Fruit fly (Drosophila melanogaster): ENCODE results near the gene CG15537.
A peak's percentile ranks its signal among the peaks of the same experiment; 100 is the strongest.

The CG15537 gene

DNA sequence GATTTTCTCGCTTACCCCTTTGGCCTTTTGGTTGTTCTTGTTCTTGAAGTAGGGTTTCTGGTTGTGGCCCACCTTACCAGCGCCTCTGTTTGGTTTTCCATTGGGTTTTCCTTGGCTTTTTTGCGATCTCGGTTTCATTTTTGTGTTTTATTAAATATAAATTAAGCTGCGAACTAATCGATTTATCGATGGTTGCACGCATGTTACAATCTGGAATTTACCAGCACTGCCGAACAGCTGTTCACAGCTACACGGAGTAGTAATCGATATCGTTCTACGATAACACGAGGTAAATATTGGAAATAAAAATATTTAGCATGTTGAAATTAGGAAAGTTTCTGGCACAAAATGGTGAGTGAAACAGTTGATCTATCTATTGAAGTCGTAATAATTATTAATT is 19.7 kb downstream of the CG15537 start, which contains the start of the genes CG15535 and mRpS18C:
Gene CG15535, minus strand, starts transcription at position 235 of the 400 bp plus-strand sequence.
Gene mRpS18C, plus strand, starts transcription at position 280 of the 400 bp plus-strand sequence.
- no peak for TF ChIP-seq CG8478 (optimal IDR thresholded peaks at IDR 0.05)
- peak in 1 of 2 experiments; percentile 42 for TF ChIP-seq CTCF (optimal IDR thresholded peaks at IDR 0.05)

DNA sequence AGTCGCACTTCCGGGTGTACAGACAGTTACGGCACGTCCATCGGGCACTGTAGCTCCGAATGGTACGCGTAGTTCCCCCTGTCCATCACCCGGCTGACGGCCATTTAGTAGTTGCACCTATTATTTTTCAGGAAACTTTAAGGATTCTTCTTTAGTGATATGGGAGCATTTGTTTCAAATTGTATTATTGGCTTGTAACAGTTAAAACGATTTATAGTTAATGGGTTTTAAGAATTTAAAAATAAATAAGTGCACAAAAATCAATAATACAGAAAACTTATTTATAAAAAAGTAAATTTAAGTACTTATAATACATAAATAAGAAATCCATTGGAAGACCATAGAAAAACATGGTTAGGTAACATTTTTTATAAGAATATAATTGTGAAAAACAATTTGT is 20.5 kb downstream of the CG15537 start, which contains the start of the genes CG2217 and CG42740:
Gene CG2217, minus strand, starts transcription at position 101 of the 400 bp plus-strand sequence.
Gene CG42740, minus strand, starts transcription at position 101 of the 400 bp plus-strand sequence.
- no peak for TF ChIP-seq CTCF (optimal IDR thresholded peaks at IDR 0.05)
- TF ChIP-seq CG8478 (optimal IDR thresholded peaks at IDR 0.05): no peak

DNA sequence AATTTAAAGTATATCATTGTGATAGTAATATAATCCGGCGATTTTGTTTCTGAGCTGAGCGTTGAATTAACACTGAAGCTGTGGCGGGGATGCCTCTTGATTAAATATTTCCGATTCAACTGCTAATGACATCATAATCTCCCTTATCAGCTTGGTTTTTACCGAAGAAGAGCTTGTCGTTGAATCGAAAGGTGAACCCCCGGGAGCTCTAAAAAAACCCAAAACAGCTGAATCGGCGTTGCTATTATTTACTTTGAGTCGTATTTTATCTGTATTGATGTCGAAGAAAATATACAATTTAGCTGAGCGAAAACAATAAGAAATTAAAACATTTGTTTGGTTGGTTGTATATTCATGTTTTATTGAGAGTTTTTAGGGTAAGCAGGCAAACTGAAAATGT is 24.2 kb downstream of the CG15537 start:
- TF ChIP-seq CG8478 (optimal IDR thresholded peaks at IDR 0.05) (no peak), CTCF (optimal IDR thresholded peaks at IDR 0.05) (no peak)

DNA sequence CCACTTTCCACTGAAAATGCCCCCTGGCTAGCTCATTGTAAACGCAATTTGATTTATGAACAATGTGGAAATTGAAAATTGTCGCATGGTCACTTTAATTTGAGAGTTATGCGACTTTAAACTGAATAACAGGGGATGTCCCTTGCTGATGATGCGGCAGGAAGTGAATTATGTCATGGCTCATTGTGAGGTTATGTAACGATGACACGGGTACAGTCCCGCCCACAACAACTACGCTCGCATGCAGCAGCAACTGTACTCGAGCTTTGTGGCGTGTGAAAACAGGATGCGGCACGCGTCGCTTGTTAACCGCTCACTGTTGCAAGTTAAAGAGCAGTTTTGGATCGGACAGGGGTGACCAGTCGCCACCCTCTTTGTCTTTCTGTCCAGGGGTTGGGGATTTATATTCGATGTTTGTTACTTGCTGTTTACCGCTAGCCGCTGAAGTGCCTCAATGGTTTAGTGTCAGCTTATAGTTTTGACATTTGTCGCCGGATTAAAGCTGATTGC is 26.6 kb downstream of the CG15537 start:
- no peak for TF ChIP-seq CG8478 (optimal IDR thresholded peaks at IDR 0.05)

DNA sequence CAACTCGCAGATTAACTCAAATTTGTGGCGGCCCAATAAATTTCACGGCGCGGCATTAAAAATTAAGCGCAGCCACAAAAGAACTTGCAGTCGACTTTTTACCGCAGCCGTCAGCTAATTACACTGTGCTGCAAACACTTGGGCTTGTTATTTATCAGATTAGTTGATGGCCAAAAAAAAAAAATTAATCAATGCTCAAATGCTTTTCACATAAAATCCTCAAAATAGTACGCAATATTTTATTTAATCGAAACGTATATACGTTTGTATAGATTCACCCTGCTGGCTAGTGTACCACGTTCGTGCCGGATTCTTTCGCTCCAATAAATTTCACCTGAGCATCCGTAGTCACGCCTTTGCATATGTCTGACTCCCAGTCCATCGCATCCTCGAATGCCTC is 29.6 kb downstream of the CG15537 start:
- TF ChIP-seq CG8478 (optimal IDR thresholded peaks at IDR 0.05) (no peak), CTCF (optimal IDR thresholded peaks at IDR 0.05) (no peak)

DNA sequence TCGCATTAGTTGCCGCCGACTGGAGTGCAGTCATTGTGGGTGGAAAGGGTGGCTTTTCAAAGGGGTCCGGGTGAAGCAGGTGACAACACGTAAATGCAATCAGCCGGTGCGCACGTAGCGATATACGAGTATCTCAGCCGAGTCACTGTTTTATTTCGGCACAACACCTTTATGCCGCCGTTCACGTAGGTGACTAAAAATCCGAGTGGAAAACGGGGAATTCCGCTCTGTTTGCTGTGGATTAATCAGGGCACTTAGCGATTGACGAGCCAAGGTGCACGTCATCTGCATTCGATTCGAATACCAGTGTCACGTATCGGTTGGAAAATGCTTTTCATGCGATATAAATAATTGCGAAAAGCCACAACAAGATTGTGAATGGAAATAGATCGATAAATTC is 36.9 kb downstream of the CG15537 start:
- TF ChIP-seq CTCF (optimal IDR thresholded peaks at IDR 0.05) (no peak), CG8478 (optimal IDR thresholded peaks at IDR 0.05) (no peak)

DNA sequence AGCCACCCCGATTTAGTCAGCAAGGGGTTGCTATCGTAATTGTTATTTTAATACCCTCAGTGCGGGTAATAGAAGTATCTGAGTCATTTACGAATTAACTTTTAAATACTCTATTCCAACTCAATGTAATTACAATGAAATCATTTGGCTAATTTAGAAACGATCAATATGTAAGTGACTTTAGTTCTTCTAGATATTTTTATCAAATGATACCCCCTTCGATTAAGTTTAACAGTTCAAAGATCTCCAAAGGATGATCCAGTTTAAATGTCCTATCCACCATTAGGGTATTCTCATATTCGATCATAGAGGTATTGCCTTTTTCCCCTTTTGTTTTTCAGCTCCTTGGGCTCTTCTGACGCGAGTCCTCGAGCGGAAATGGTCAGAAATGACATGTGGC is 49.5 kb downstream of the CG15537 start:
- TF ChIP-seq CG8478 (optimal IDR thresholded peaks at IDR 0.05) (no peak), CTCF (optimal IDR thresholded peaks at IDR 0.05) (no peak)

DNA sequence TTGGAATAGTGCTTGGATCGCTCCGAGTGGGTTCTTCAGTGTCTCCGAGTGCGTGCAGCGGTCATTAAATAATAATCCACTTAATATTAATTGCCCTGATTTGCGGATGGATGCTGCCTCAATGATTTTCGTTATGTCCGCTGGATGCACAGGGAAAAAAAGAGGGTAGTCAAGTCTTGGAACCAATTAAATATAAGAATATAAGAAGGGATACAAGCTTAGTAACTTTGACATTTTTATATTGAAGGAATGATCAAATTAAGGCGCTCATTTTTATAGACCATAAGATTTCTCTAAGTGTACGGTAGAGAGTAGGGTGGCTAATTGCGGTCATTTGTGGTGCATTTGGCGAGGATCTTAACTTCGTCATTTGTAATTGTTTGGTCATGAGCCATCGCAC is 51.4 kb downstream of the CG15537 start:
- TF ChIP-seq CTCF (optimal IDR thresholded peaks at IDR 0.05): no peak
- TF ChIP-seq CG8478 (optimal IDR thresholded peaks at IDR 0.05): no peak

DNA sequence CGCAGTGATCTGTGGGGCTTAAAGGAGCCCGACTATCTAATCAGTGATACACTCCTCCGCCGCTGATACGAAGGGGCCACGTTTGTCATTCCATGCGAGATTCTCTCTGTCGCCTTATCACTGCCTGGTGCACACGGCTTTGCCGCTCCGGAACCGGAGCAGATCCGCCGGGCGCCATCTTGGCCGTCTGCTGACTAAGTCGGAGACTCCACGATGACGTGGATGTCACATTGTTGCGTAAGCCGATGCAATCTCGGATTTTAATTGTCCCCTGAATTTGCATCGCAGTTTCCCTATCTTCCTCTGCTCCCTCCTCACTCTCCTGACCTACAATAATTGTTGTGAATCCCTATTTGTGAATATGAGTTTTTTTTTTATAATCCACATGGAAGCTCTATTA is 52.3 kb downstream of the CG15537 start:
- TF ChIP-seq CTCF (optimal IDR thresholded peaks at IDR 0.05) (no peak), CG8478 (optimal IDR thresholded peaks at IDR 0.05) (no peak)

DNA sequence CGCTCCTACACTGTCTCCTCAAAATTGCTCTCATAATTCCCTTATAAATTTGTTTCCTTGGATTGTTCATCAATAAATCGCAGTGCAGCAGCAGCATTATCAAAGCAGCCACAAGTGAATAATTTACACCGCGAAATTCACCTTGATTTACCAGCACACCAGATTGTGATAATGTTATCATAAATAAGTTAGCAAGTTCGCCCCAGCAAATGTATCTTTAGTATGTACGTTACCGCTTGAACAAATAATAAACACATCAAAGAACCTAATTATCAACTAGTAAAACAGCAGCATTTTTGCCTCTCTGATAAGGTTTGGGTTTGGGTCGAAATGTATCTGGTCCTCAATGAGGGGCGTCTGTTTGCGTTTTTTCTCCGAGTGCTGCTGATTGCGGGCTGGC is 53.1 kb downstream of the CG15537 start:
- TF ChIP-seq CG8478 (optimal IDR thresholded peaks at IDR 0.05) (no peak), CTCF (optimal IDR thresholded peaks at IDR 0.05) (no peak)

DNA sequence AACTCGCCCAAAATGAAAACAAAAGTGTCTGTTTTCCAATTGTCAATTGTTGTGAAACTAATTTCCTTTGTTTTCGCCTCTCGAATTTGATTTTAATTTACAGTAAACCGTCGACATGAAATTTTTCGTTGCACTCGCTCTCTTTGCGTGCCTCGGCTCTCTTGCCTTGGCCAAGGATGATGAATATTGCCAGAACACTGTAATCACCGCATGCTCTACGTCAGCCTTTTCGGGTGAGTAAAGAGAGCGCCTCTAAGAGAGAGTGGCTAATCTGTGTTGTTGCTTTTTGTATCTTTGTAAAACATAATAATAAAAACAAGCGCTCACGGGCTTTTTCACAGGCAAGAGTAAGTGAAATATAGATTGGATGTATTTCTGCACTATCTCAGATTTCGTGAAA is 54.3 kb downstream of the CG15537 start:
- TF ChIP-seq CTCF (optimal IDR thresholded peaks at IDR 0.05) (no peak), CG8478 (optimal IDR thresholded peaks at IDR 0.05) (no peak)

DNA sequence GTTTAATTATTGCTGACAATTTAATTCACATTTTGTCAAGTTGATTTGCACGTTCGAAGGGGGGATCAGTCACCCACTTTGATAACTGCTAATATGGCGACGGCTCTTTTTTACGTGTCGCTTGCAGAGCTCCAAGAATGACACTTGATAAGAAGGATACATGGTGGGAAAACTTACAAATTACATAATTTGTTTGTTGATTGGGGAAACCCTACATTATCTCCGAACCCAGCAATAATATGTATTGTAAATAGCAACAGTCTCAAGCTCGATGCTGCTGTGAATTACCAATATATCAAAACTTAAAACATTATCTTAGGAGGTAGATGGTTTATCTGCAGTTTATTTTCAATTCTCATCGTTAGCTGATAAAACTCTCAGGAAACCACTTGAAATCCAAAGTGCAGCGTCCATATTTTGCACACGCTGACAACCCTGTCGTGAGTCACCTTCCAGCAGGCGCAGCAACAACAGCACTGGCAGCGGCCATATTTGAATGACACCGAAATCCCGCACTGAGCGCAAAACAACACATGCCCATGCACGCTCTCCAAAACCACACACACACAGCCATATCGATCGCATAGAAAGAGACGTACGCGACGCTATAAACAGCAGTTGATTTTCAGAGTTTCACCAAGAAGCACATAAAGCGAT is 55.1 kb downstream of the CG15537 start:
- TF ChIP-seq CG8478 (optimal IDR thresholded peaks at IDR 0.05) (no peak), CTCF (optimal IDR thresholded peaks at IDR 0.05) (no peak)

DNA sequence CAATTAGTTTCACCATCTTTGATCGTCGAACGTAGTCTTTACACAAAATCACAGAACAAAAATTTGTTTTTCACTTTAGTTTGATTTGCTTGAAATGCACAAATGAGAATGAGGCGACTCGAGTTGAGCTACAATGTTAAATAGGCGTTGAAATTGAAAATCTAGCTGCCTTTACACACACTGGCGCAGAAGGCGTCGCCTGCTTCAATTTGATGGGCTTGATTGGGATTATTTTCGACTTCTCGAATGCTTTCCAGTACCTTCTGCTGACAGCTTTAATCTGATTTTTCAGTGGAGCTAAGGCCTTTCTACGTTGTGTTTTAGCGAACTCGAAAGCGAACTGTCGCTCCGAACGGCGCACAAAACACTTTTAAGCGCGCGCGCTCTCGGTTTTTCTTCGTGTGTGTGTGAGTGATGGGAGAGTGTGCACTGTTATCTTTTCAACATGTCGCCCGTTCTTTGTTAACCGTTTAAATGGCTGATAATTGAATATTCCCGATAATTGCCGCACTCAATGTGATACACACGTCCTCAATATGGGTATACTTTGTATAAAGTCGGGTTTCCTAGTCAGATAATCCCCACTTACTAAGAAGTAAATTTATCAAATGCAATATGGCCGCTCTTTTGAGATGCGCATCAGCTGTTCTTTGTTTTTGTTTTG is 55.8 kb downstream of the CG15537 start, which contains the start of the genes Fer2LCH and Fer1HCH:
Gene Fer2LCH, plus strand, starts transcription at position 290 of the 664 bp plus-strand sequence.
Gene Fer1HCH, minus strand, starts transcription at position 664 of the 664 bp plus-strand sequence.
- TF ChIP-seq CTCF (optimal IDR thresholded peaks at IDR 0.05) (no peak), CG8478 (optimal IDR thresholded peaks at IDR 0.05) (no peak)

DNA sequence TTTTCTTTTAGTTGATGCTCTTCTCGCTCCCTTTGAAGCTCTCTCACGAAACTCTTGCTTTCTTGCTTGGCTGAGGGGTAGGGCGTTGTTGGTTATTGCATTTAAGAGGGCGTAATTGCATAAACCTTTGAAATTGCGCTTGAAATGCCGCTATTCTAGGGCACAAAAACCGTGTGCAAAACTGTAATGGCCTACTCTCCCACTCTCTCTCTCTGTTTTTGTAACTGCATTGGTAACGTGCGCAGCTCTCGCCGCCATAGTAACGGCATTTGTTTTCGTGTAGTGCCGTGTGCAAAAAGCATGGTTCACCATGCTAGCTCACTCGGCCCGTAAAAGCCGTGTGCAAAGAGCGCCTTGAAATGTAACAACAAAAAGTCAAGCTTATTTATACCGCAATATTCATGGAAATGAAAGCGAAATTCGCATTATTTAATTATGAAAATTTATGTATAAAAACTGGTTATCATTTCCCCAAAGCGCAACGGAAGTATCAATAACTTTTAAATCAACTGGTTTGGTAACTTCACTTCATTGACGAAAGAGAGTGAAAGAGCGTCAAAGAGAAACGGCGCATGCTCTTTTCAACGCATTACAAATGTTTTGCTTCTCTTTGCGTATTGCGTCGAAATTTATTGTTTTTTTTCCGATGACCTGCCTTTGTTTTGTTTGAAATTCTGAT is 56.5 kb downstream of the CG15537 start:
- TF ChIP-seq CG8478 (optimal IDR thresholded peaks at IDR 0.05): no peak
- TF ChIP-seq CTCF (optimal IDR thresholded peaks at IDR 0.05): no peak

DNA sequence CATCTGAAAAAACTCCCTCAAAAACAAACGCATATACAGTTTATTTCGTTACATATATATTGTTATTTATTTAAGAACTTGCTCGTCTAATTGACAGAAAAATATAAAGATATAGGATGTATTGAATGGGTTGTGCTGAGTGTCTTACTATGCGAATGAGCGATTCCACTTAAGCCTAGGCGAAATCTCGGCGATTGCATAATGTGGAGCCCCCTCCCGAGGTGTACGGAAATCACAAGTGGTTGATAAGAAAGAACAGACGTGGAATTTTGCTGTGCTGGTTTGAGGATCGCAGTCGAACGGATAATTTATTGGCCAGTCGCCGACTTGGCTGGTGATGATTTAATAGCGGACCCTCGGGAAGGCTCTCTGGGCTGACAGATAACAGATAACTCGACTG is 57.9 kb downstream of the CG15537 start:
- TF ChIP-seq CG8478 (optimal IDR thresholded peaks at IDR 0.05): no peak
- TF ChIP-seq CTCF (optimal IDR thresholded peaks at IDR 0.05): no peak
